Fruit fly (Drosophila melanogaster) whole organism, embryonic: ENCODE results near the gene CG13088.

Experiments
- CG10431 ChIP-seq: fragments of 200-800 bp; sonication (Bioruptor generic); optimal IDR thresholded peaks from 3 replicates; lab custom pipeline; 2018; ENCODE audit warnings: missing biosample characterization, mild to moderate bottlenecking, missing genetic modification characterization
- CG11456 ChIP-seq: fragments of 200-800 bp; sonication (Bioruptor generic); IDR thresholded peaks from 3 replicates; pipeline ENCODE4 v1.3.6; 2022; ENCODE audit warnings: missing biosample characterization, missing genetic modification characterization
- CG12942 ChIP-seq: fragments of 200-800 bp; sonication (Bioruptor generic); optimal IDR thresholded peaks from 3 replicates; lab custom pipeline; 2016; ENCODE audit warnings: missing biosample characterization, missing genetic modification characterization
- CG13287 ChIP-seq: fragments of 200-800 bp; sonication (Bioruptor generic); IDR thresholded peaks from 2 replicates; pipeline ENCODE4 v1.3.6; 2022; ENCODE audit warnings: missing biosample characterization, missing genetic modification characterization; ENCODE audit not compliant: partially characterized antibody
- CG13775 ChIP-seq: fragments of 200-800 bp; sonication (Bioruptor generic); optimal IDR thresholded peaks from 3 replicates; lab custom pipeline; 2017; ENCODE audit warnings: missing biosample characterization, mild to moderate bottlenecking, missing genetic modification characterization
- CG15479 ChIP-seq: fragments of 200-800 bp; sonication (Bioruptor generic); optimal IDR thresholded peaks from 3 replicates; lab custom pipeline; 2019; ENCODE audit warnings: missing biosample characterization, mild to moderate bottlenecking, missing genetic modification characterization, moderate library complexity
- CG1647 ChIP-seq: fragments of 200-800 bp; sonication (Bioruptor generic); optimal IDR thresholded peaks from 3 replicates; lab custom pipeline; 2016; ENCODE audit warnings: missing biosample characterization, missing genetic modification characterization
- CG16815 ChIP-seq: fragments of 200-800 bp; sonication (Bioruptor generic); optimal IDR thresholded peaks from 3 replicates; lab custom pipeline; 2017; ENCODE audit warnings: missing biosample characterization, mild to moderate bottlenecking, missing genetic modification characterization
- CG18262 ChIP-seq: fragments of 200-800 bp; optimal IDR thresholded peaks from 3 replicates; lab custom pipeline; 2019; ENCODE audit warnings: missing biosample characterization, mild to moderate bottlenecking, missing genetic modification characterization, moderate library complexity
- CG18599 ChIP-seq: fragments of 200-800 bp; sonication (Bioruptor generic); optimal IDR thresholded peaks from 3 replicates; lab custom pipeline; 2017; ENCODE audit warnings: missing biosample characterization, missing genetic modification characterization, mild to moderate bottlenecking, moderate library complexity, missing genetic modification reagents
- CG18764 ChIP-seq: fragments of 200-800 bp; sonication (Bioruptor generic); optimal IDR thresholded peaks from 3 replicates; lab custom pipeline; 2016; ENCODE audit warnings: missing biosample characterization, missing genetic modification characterization
- CG2120 ChIP-seq: fragments of 200-800 bp; sonication (Bioruptor generic); optimal IDR thresholded peaks from 3 replicates; lab custom pipeline; 2016; ENCODE audit warnings: missing biosample characterization, missing genetic modification characterization
- CG3407 ChIP-seq: fragments of 200-800 bp; sonication (Bioruptor generic); optimal IDR thresholded peaks from 2 replicates; lab custom pipeline; 2018; ENCODE audit warnings: missing biosample characterization, mild to moderate bottlenecking, missing genetic modification characterization
- CG4404 ChIP-seq: fragments of 200-800 bp; sonication (Bioruptor generic); IDR thresholded peaks from 2 replicates; pipeline ENCODE4 v1.3.6; 2022; ENCODE audit warnings: missing biosample characterization, missing genetic modification characterization
- CG4820 ChIP-seq: fragments of 200-800 bp; sonication (Bioruptor generic); optimal IDR thresholded peaks from 3 replicates; lab custom pipeline; 2016; ENCODE audit warnings: missing biosample characterization, missing genetic modification characterization
- CG6654 ChIP-seq: fragments of 200-800 bp; sonication (Bioruptor generic); optimal IDR thresholded peaks from 2 replicates; lab custom pipeline; 2017; ENCODE audit warnings: missing biosample characterization, mild to moderate bottlenecking, missing genetic modification characterization
- CG7556 ChIP-seq: fragments of 200-800 bp; sonication (Bioruptor generic); optimal IDR thresholded peaks from 2 replicates; lab custom pipeline; 2017; ENCODE audit warnings: missing biosample characterization, mild to moderate bottlenecking, missing genetic modification characterization
- CG7786 ChIP-seq: fragments of 200-800 bp; sonication (Bioruptor generic); optimal IDR thresholded peaks from 2 replicates; lab custom pipeline; 2016; ENCODE audit warnings: missing biosample characterization, missing genetic modification characterization
- CG7963 ChIP-seq: fragments of 200-800 bp; sonication (Bioruptor generic); IDR thresholded peaks from 3 replicates; pipeline ENCODE4 v1.3.6; 2022; ENCODE audit warnings: missing biosample characterization, missing genetic modification characterization; ENCODE audit not compliant: partially characterized antibody
- CG9797 ChIP-seq: fragments of 200-800 bp; sonication (Bioruptor generic); optimal IDR thresholded peaks from 3 replicates; lab custom pipeline; 2018; ENCODE audit warnings: missing biosample characterization, mild to moderate bottlenecking, missing genetic modification characterization
- Chrac-16 ChIP-seq: fragments of 200-800 bp; sonication (Bioruptor generic); optimal IDR thresholded peaks from 3 replicates; lab custom pipeline; 2016; ENCODE audit warnings: missing biosample characterization, missing genetic modification characterization
- HmgD ChIP-seq: fragments of 200-800 bp; sonication (Bioruptor generic); optimal IDR thresholded peaks from 3 replicates; lab custom pipeline; 2016; ENCODE audit warnings: missing biosample characterization, missing genetic modification characterization
- NFAT ChIP-seq: fragments of 200-800 bp; sonication (Bioruptor generic); IDR thresholded peaks from 2 replicates; pipeline ENCODE4 v1.3.6; 2022; ENCODE audit warnings: missing biosample characterization, missing genetic modification characterization
- NK7.1 ChIP-seq: fragments of 200-800 bp; sonication (Bioruptor generic); optimal IDR thresholded peaks from 3 replicates; lab custom pipeline; 2016; ENCODE audit warnings: missing biosample characterization, missing genetic modification characterization
- Oaz ChIP-seq: fragments of 200-800 bp; sonication (Bioruptor generic); IDR thresholded peaks from 2 replicates; pipeline ENCODE4 v1.3.6; 2022; ENCODE audit warnings: missing biosample characterization, missing genetic modification characterization
- Sin3A ChIP-seq: fragments of >200 bp; optimal IDR thresholded peaks from 2 replicates; lab custom pipeline; 2018
- Six4 ChIP-seq: fragments of 200-800 bp; sonication (Bioruptor generic); optimal IDR thresholded peaks from 2 replicates; lab custom pipeline; 2016; ENCODE audit warnings: missing biosample characterization, missing genetic modification characterization
- Tbp ChIP-seq: fragments of >200 bp; optimal IDR thresholded peaks from 2 replicates; lab custom pipeline; 2018; ENCODE audit warnings: missing biosample characterization, missing genetic modification characterization
- amos ChIP-seq: fragments of 200-800 bp; sonication (Bioruptor generic); IDR thresholded peaks from 2 replicates; pipeline ENCODE4 v1.3.6; 2022; ENCODE audit warnings: missing biosample characterization, missing genetic modification characterization; ENCODE audit not compliant: partially characterized antibody
- bsh ChIP-seq, 2 experiments: fragments of 200-800 bp; sonication (Bioruptor generic); optimal IDR thresholded peaks; 2 replicates each; lab custom pipeline; 2017 to 2018; ENCODE audit warnings: mild to moderate bottlenecking in 2 of 2, missing biosample characterization in 2 of 2, missing genetic modification characterization in 2 of 2, moderate library complexity in 1 of 2
- crol ChIP-seq: fragments of 200-800 bp; sonication (Bioruptor generic); IDR thresholded peaks from 2 replicates; pipeline ENCODE4 v1.3.6; 2022; ENCODE audit warnings: missing biosample characterization, missing genetic modification characterization
- dmrt11E ChIP-seq: fragments of 200-800 bp; sonication (Bioruptor generic); optimal IDR thresholded peaks from 3 replicates; lab custom pipeline; 2018; ENCODE audit warnings: missing biosample characterization, mild to moderate bottlenecking, missing genetic modification characterization, moderate library complexity
- emc ChIP-seq: fragments of 200-800 bp; sonication (Bioruptor generic); optimal IDR thresholded peaks from 2 replicates; lab custom pipeline; 2016; ENCODE audit warnings: missing biosample characterization, missing genetic modification characterization
- fd3F ChIP-seq: fragments of 200-800 bp; sonication (Bioruptor generic); optimal IDR thresholded peaks from 2 replicates; lab custom pipeline; 2018; ENCODE audit warnings: missing biosample characterization, mild to moderate bottlenecking, missing genetic modification characterization, moderate library complexity
- gcm ChIP-seq: fragments of 200-800 bp; sonication (Bioruptor generic); optimal IDR thresholded peaks from 2 replicates; lab custom pipeline; 2019; ENCODE audit warnings: missing biosample characterization, mild to moderate bottlenecking, missing genetic modification characterization, moderate library complexity
- her ChIP-seq: fragments of 200-800 bp; sonication (Bioruptor generic); optimal IDR thresholded peaks from 2 replicates; lab custom pipeline; 2016; ENCODE audit warnings: missing biosample characterization, missing genetic modification characterization
- hkb ChIP-seq, 2 experiments: fragments of 200-800 bp in 1 of 2; fragments of >200 bp in 1 of 2; sonication (Bioruptor generic) in 1 of 2; IDR thresholded peaks in 1 of 2; optimal IDR thresholded peaks in 1 of 2; 2 replicates each; pipeline versions ENCODE4 v1.3.6 to Lab custom; 2017 to 2022; ENCODE audit warnings: missing biosample characterization in 1 of 2, missing genetic modification characterization in 1 of 2
- insv ChIP-seq, 2 experiments: fragments of 200-800 bp; sonication (Bioruptor generic); optimal IDR thresholded peaks; 3 replicates each; lab custom pipeline; 2016 to 2018; ENCODE audit warnings: missing biosample characterization in 2 of 2, missing genetic modification characterization in 2 of 2
- lmd ChIP-seq: fragments of 200-800 bp; sonication (Bioruptor generic); IDR thresholded peaks from 2 replicates; pipeline ENCODE4 v1.3.6; 2022; ENCODE audit warnings: missing biosample characterization, missing genetic modification characterization
- luna ChIP-seq: fragments of 200-800 bp; sonication (Bioruptor generic); optimal IDR thresholded peaks from 2 replicates; lab custom pipeline; 2016; ENCODE audit warnings: missing biosample characterization, missing genetic modification characterization
- nerfin-1 ChIP-seq: fragments of 200-800 bp; sonication (Bioruptor generic); optimal IDR thresholded peaks from 3 replicates; lab custom pipeline; 2019; ENCODE audit warnings: missing biosample characterization, mild to moderate bottlenecking, missing genetic modification characterization, moderate library complexity
- oc ChIP-seq: fragments of 200-800 bp; sonication (Bioruptor generic); optimal IDR thresholded peaks from 2 replicates; lab custom pipeline; 2018; ENCODE audit warnings: missing biosample characterization, mild to moderate bottlenecking, missing genetic modification characterization, moderate library complexity
- org-1 ChIP-seq: fragments of 200-800 bp; sonication (Bioruptor generic); optimal IDR thresholded peaks from 2 replicates; lab custom pipeline; 2017; ENCODE audit warnings: missing biosample characterization, missing genetic modification characterization
- peb ChIP-seq: fragments of 200-800 bp; sonication (Bioruptor generic); IDR thresholded peaks from 2 replicates; pipeline ENCODE4 v1.3.6; 2022; ENCODE audit warnings: missing biosample characterization, missing genetic modification characterization
- prd ChIP-seq, 3 experiments: fragments of >200 bp in 2 of 3; fragments of 200-800 bp in 1 of 3; sonication (Bioruptor generic) in 1 of 3; optimal IDR thresholded peaks in 2 of 3; IDR thresholded peaks in 1 of 3; 2 replicates in 2 of 3; 3 replicates in 1 of 3; pipeline versions ENCODE4 v1.3.6 to Lab custom; 2017 to 2022; ENCODE audit warnings: missing biosample characterization in 1 of 3, missing genetic modification characterization in 1 of 3
- toy ChIP-seq: fragments of 200-800 bp; sonication (Bioruptor generic); IDR thresholded peaks from 2 replicates; pipeline ENCODE4 v1.3.6; 2022; ENCODE audit warnings: missing biosample characterization, missing genetic modification characterization
- vnd ChIP-seq: fragments of 200-800 bp; sonication (Bioruptor generic); IDR thresholded peaks from 3 replicates; pipeline ENCODE4 v1.3.6; 2022; ENCODE audit warnings: missing biosample characterization, missing genetic modification characterization; ENCODE audit not compliant: partially characterized antibody
- vvl ChIP-seq: fragments of 200-800 bp; sonication (Bioruptor generic); IDR thresholded peaks from 2 replicates; pipeline ENCODE4 v1.3.6; 2022; ENCODE audit warnings: missing biosample characterization, missing genetic modification characterization
- yki ChIP-seq: fragments of >200 bp; optimal IDR thresholded peaks from 3 replicates; lab custom pipeline; 2018
- zf30C ChIP-seq: fragments of 200-800 bp; sonication (Bioruptor generic); optimal IDR thresholded peaks from 3 replicates; lab custom pipeline; 2018; ENCODE audit warnings: missing biosample characterization, mild to moderate bottlenecking, missing genetic modification characterization

The CG13088 gene

dm6 chr2L:8461782-8462453, 26.9 kb upstream of the CG13088 start (continued):
- TF ChIP-seq zf30C (GFP tag; lab: Kevin White, UChicago) (no peak), CG4404 (GFP tag; lab: Robert Waterston, UW) (no peak), CG16815 (GFP tag; lab: Kevin White, UChicago) (no peak), oc (tag; lab: Kevin White, UChicago) (no peak), Oaz (GFP tag; lab: Robert Waterston, UW) (no peak), nerfin-1 (tag; lab: Kevin White, UChicago) (peak; percentile 16), vvl (peak; percentile 28; the same call in 1 of the 2 replicates), hkb (optimal IDR thresholded peaks at IDR 0.05; lab: Kevin White, UChicago) (no peak), hkb (GFP tag; IDR thresholded peaks at IDR 0.05; lab: Robert Waterston, UW) (0 out of 2 replicates have a peak, but pooled peaks have one; percentile 44), CG18764 (no peak), CG18599 (GFP tag; lab: Kevin White, UChicago) (peak; percentile 42), Sin3A (lab: Kevin White, UChicago) (no peak), CG2120 (GFP tag; lab: Kevin White, UChicago) (peak; percentile 69), dmrt11E (tag; lab: Kevin White, UChicago) (no peak), gcm (GFP tag; lab: Kevin White, UChicago) (no peak), CG7963 (no peak), CG12942 (no peak), prd (optimal IDR thresholded peaks at IDR 0.05; lab: Kevin White, UChicago) (no peak), prd (GFP tag; IDR thresholded peaks at IDR 0.05; lab: Robert Waterston, UW) (0 out of 3 replicates have a peak, but pooled peaks have one; percentile 18), bsh (GFP tag; optimal IDR thresholded peaks at IDR 0.05; lab: Kevin White, UChicago) (peak in 1 of 2 experiments; percentile 56), luna (no peak), CG13287 (GFP tag; lab: Robert Waterston, UW) (no peak), vnd (no peak), HmgD (no peak), NFAT (no peak), CG4820 (GFP tag; lab: Kevin White, UChicago) (no peak), CG15479 (GFP tag; lab: Kevin White, UChicago) (no peak), crol (no peak), emc (GFP tag; lab: Kevin White, UChicago) (no peak), insv (GFP tag; optimal IDR thresholded peaks at IDR 0.05; lab: Kevin White, UChicago) (no peak), CG10431 (no peak), amos (GFP tag; lab: Robert Waterston, UW) (no peak), CG18262 (tag; lab: Kevin White, UChicago) (peak; percentile 41), CG1647 (GFP tag; lab: Kevin White, UChicago) (no peak), toy (GFP tag; lab: Robert Waterston, UW) (no peak), CG11456 (peak; percentile 33; the same call in 1 of the 3 replicates), Chrac-16 (GFP tag; lab: Kevin White, UChicago) (no peak), CG13775 (GFP tag; lab: Kevin White, UChicago) (no peak), Tbp (GFP tag; lab: Kevin White, UChicago) (no peak), Six4 (GFP tag; lab: Kevin White, UChicago) (no peak), CG7786 (GFP tag; lab: Kevin White, UChicago) (no peak), CG9797 (no peak), lmd (GFP tag; lab: Robert Waterston, UW) (no peak), CG3407 (peak; percentile 15), CG7556 (peak; percentile 5), her (GFP tag; lab: Kevin White, UChicago) (no peak), org-1 (GFP tag; lab: Kevin White, UChicago) (peak; percentile 40), peb (GFP tag; lab: Robert Waterston, UW) (no peak), NK7.1 (GFP tag; lab: Kevin White, UChicago) (no peak), fd3F (GFP tag; lab: Kevin White, UChicago) (peak; percentile 13), yki (no peak), CG6654 (GFP tag; lab: Kevin White, UChicago) (no peak)
